Worm (Caenorhabditis elegans): ENCODE results near the gene srh-16.

Gene srh-16

DNA sequence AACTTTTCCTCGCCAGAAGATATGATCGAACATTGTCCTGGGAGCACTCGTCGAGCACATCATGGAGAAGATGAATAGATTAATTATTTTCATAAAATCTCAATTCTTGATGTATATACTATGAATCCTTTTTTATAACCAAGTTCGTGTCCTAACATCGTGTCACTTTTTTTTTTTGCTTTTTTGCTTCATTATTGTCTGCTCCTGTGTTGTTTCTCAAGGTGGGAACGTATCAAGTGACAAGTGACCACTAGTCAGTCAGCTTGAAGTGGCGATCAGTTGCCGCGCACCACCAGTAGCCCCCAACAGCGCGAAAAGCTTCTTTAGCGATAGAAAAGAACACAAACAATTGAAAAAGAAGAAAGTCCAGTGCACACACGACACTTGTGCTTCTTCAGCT lies 39.4 kb upstream of the srh-16 start, which contains the start of gene lrx-1:
Gene lrx-1 (plus strand): TSS at position 301 of the 400 bp plus-strand sequence.
- no peak for TF ChIP-seq ref-2 (tag; optimal IDR thresholded peaks at IDR 0.05)
- no peak for TF ChIP-seq ahr-1 (tag; optimal IDR thresholded peaks at IDR 0.05)
- TF ChIP-seq K09A11.1 (tag; optimal IDR thresholded peaks at IDR 0.05; ENCODE audit: insufficient read depth): no peak
- TF ChIP-seq unc-86 (tag; optimal IDR thresholded peaks at IDR 0.05): no peak
- no peak for TF ChIP-seq hlh-8 (tag; optimal IDR thresholded peaks at IDR 0.05)
- no peak for TF ChIP-seq T23F11.4 (GFP tag; optimal IDR thresholded peaks at IDR 0.05)
- TF ChIP-seq pqm-1 (tag; optimal IDR thresholded peaks at IDR 0.05): no peak
- no peak for TF ChIP-seq pha-4 (tag; optimal IDR thresholded peaks at IDR 0.05)
- TF ChIP-seq zip-5 (tag; optimal IDR thresholded peaks at IDR 0.05): no peak
- no peak for TF ChIP-seq Y22D7AL.16 (tag; optimal IDR thresholded peaks at IDR 0.05)
- TF ChIP-seq madf-2 (tag; optimal IDR thresholded peaks at IDR 0.05): no peak
- TF ChIP-seq ets-4 (tag; optimal IDR thresholded peaks at IDR 0.05): no peak
- TF ChIP-seq ceh-9 (tag; optimal IDR thresholded peaks at IDR 0.05): no peak
- no peak for TF ChIP-seq fkh-10 (GFP tag; optimal IDR thresholded peaks at IDR 0.05)
- no peak for TF ChIP-seq ceh-18 (tag; optimal IDR thresholded peaks at IDR 0.05)
- no peak for TF ChIP-seq eyg-1 (tag; optimal IDR thresholded peaks at IDR 0.05)
- no peak for TF ChIP-seq syd-9 (tag; optimal IDR thresholded peaks at IDR 0.05)
- TF ChIP-seq unc-42 (tag; optimal IDR thresholded peaks at IDR 0.05): no peak
- no peak for TF ChIP-seq pat-9 (tag; optimal IDR thresholded peaks at IDR 0.05)

DNA sequence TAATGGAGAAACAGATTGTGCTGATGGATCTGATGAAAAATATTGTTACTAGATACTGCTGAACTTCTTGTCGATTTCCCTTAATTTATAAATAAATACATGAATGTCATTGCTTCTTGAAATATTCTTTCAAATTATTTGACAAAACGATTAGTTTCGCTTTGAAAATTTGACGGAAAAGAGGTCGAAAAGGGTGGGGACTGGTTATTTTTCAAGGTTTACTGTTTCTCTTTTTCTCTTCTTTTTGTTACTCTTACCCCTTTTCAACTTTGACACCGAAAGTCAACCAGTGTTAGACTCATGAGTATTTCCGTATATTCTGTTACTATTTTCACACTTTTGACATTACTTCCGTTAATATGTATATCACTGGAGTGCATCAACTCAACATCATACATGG lies 36.3 kb upstream of the srh-16 start, which contains the start of gene T04H1.12:
Gene T04H1.12 (plus strand): TSS at position 301 of the 400 bp plus-strand sequence.
- no peak for TF ChIP-seq zip-5 (tag; optimal IDR thresholded peaks at IDR 0.05)
- TF ChIP-seq ets-4 (tag; optimal IDR thresholded peaks at IDR 0.05): no peak
- TF ChIP-seq nfya-1 (tag; optimal IDR thresholded peaks at IDR 0.05): no peak
- TF ChIP-seq ceh-19 (GFP tag; optimal IDR thresholded peaks at IDR 0.05): no peak
- TF ChIP-seq ceh-6 (GFP tag; optimal IDR thresholded peaks at IDR 0.05): no peak
- no peak for TF ChIP-seq Y22D7AL.16 (tag; optimal IDR thresholded peaks at IDR 0.05)
- no peak for TF ChIP-seq mec-3 (tag; optimal IDR thresholded peaks at IDR 0.05; ENCODE audit: borderline replicate concordance)

DNA sequence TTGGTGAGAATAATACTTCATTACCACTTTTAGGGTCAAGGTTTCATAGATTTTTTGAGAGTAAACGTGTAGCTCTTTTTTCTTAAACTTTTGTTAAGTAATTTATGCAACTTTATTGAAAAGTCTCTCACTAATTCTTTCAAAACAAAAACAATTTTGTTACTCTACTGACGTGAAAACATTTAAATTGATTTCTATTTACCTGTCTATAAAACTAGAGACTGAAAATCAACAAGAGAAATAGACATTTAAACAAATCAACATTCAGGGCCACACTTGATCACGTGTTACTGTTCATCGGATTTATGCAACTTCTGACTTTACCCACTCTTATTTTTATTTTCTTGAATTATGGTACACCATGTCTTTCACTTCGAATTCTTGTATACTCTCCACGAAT lies 35.3 kb upstream of the srh-16 start, which contains the start of gene ugt-55:
Gene ugt-55 (plus strand): TSS at position 301 of the 400 bp plus-strand sequence.
- TF ChIP-seq hlh-15 (tag; optimal IDR thresholded peaks at IDR 0.05) (no peak), elt-4 (tag; optimal IDR thresholded peaks at IDR 0.05) (no peak), dve-1 (tag; optimal IDR thresholded peaks at IDR 0.05) (no peak), pax-1 (tag; optimal IDR thresholded peaks at IDR 0.05) (no peak), ztf-16 (tag; optimal IDR thresholded peaks at IDR 0.05) (no peak), gmeb-2 (tag; optimal IDR thresholded peaks at IDR 0.05) (no peak), sdc-2 (tag; optimal IDR thresholded peaks at IDR 0.05) (no peak), che-1 (tag; optimal IDR thresholded peaks at IDR 0.05) (no peak), elt-2 (tag; optimal IDR thresholded peaks at IDR 0.05) (no peak), ahr-1 (tag; optimal IDR thresholded peaks at IDR 0.05) (no peak), ceh-2 (tag; optimal IDR thresholded peaks at IDR 0.05) (no peak), sox-4 (tag; optimal IDR thresholded peaks at IDR 0.05) (no peak), npax-4 (tag; optimal IDR thresholded peaks at IDR 0.05) (no peak), ref-2 (tag; optimal IDR thresholded peaks at IDR 0.05) (no peak), tbx-7 (tag; optimal IDR thresholded peaks at IDR 0.05) (no peak), hlh-8 (tag; optimal IDR thresholded peaks at IDR 0.05) (no peak), ceh-6 (GFP tag; optimal IDR thresholded peaks at IDR 0.05) (no peak), pag-3 (tag; optimal IDR thresholded peaks at IDR 0.05; ENCODE audit: borderline replicate concordance) (no peak), hlh-13 (GFP tag; optimal IDR thresholded peaks at IDR 0.05) (no peak)

DNA sequence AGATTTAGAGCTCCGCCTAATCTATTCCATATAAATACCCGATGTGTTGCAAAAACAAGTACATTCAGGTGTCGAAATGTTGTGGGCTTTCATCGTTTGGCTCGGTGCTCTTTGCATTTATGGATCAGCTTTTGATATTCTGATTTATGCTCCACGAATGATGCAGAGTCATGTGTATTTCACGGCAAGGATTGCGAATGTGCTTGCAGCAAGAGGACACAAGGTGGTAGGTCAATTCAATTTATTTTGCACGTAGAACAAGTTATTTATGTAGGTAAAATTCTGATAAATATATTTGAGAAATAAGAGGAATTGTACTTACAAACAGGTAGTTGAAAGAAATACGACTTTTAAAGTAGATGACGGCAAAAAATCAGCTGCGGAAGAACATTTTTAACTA lies 32.7 kb upstream of the srh-16 start, which contains the start of gene ugt-56:
Gene ugt-56 (plus strand): TSS at position 61 of the 400 bp plus-strand sequence.
- TF ChIP-seq ama-1 (optimal IDR thresholded peaks at IDR 0.05) (no peak), pqm-1 (tag; optimal IDR thresholded peaks at IDR 0.05) (no peak), ztf-16 (tag; optimal IDR thresholded peaks at IDR 0.05) (no peak), odd-2 (tag; optimal IDR thresholded peaks at IDR 0.05) (no peak), hlh-6 (tag; optimal IDR thresholded peaks at IDR 0.05) (no peak), ceh-30 (tag; optimal IDR thresholded peaks at IDR 0.05) (no peak), pros-1 (tag; optimal IDR thresholded peaks at IDR 0.05) (no peak), unc-86 (tag; optimal IDR thresholded peaks at IDR 0.05) (no peak), dve-1 (tag; optimal IDR thresholded peaks at IDR 0.05) (no peak), T23F11.4 (GFP tag; optimal IDR thresholded peaks at IDR 0.05) (no peak), C38D4.7 (GFP tag; optimal IDR thresholded peaks at IDR 0.05) (no peak), sdc-2 (tag; optimal IDR thresholded peaks at IDR 0.05) (no peak)

Measured in whole organism, late embryonic.